Worm (Caenorhabditis elegans) whole organism, L4/young adult: ENCODE measurements around the gene F56C3.1.

Source experiments
- W03F9.2 ChIP-seq: fragments of 150-350 bp; optimal IDR thresholded peaks from 2 replicates; lab custom pipeline; 2014; ENCODE audit warnings: missing biosample characterization, missing genetic modification characterization
- dao-5 ChIP-seq: sonication (generic microtip); optimal IDR thresholded peaks from 2 replicates; lab custom pipeline; 2016; ENCODE audit warnings: missing genotype, missing genetic modification characterization, moderate library complexity, missing compliant biosample characterization
- him-1 ChIP-seq: sonication (generic microtip); optimal IDR thresholded peaks from 2 replicates; lab custom pipeline; 2016; ENCODE audit warnings: missing genotype, missing genetic modification reagents, missing genetic modification characterization, missing compliant biosample characterization

The F56C3.1 gene

DNA sequence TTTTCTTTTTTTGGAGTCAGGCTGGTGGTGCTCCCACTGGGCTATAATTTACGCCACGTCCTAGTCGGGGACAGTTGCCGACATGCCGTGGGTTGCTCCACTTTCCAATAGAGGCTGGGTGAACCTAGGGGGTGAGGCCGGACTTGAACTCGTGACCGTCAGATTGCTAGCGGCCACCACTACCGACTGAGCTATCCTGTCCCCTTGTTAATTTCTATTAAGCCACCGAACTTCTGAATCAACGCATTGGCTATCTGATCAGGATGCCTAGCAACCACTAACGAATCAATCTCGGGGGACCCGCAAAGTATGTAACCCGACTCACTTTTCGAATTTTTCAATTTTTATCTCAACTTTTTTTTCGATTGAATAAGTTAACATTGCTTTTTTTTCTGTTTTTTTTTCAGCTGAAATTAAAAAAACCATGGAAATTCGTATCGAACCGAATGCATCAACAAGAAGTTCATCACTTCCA is at the start of gene F56C3.1:
Gene F56C3.1 (plus strand): TSS at position 425 of the 475 bp plus-strand sequence.
- TF ChIP-seq him-1 (tag; lab: Kevin White, UChicago), result no peak
- no peak for TF ChIP-seq W03F9.2
- TF ChIP-seq dao-5 (tag; lab: Kevin White, UChicago), result no peak

ce11 chrX:1337834-1338233 is 49.3 kb upstream of the F56C3.1 start:
- TF ChIP-seq dao-5 (tag; lab: Kevin White, UChicago) (no peak), W03F9.2 (no peak)

DNA sequence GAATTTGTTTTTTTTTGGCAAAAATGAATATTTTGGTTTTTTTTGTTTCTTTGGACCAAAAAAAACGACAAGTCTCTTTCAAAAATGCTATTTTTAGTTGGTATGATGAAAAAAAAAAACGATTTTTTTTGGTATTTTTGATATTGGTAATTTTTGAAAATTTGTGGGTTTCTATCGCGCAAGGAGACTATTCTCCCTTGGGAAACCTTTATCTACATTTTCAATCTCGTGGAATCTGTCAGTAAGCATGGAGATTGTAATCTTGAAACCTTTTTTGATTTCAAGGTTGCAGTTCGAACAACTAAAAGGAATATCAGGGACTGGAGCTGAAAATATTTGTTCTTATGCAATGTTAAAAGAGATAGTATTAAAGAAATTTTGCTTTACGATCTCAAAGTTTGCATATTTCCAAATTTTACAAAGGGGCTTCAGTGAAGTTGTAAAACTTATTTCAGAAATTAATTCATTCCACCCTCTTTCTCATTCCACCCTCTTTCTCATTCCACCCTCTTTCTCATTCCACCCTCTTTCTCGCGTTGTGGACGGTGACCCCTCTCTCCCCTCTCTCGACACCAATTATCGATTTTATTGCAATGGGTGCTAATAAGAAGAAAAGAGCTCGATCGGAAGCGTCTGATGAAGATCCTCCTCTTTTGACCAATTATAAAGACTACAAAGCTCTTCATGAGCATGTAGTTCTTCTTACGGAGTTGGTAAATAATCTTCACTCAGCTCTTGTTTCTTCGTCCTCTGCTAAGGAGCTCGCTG is 48.0 kb upstream of the F56C3.1 start:
- TF ChIP-seq dao-5 (tag; lab: Kevin White, UChicago) (no peak), W03F9.2 (no peak), him-1 (tag; lab: Kevin White, UChicago) (no peak)

ce11 chrX:1344321-1344720 is 42.8 kb upstream of the F56C3.1 start, which contains the start of gene ins-39:
Gene ins-39 (minus strand): TSS chrX:1344421.
- TF ChIP-seq W03F9.2, result no peak
- TF ChIP-seq him-1 (tag; lab: Kevin White, UChicago), result no peak
- no peak for TF ChIP-seq dao-5 (tag; lab: Kevin White, UChicago)

ce11 chrX:1344818-1345217 is 42.3 kb upstream of the F56C3.1 start:
- TF ChIP-seq dao-5 (tag; lab: Kevin White, UChicago) (peak; percentile 86), W03F9.2 (peak; percentile 96), him-1 (tag; lab: Kevin White, UChicago) (peak; percentile 98)

DNA sequence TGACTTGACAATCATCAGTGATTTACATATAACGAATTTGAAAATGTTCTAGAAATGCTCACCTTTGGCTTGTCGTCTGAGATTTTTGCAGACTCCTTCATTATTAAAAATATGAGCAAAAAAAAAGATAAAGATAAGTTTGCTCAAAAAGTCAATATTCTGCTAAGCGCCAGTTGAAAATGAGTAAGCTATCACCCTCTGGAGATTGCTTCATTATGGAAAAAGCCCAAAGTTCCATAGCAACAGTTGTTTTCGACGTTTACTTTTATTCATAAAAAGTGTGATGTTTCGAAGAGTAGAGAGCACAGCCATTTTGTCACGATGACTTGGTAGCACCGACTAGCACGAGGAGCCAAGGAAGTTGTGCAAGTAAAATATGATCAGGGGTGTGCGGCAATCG is 28.8 kb upstream of the F56C3.1 start, which contains the start of gene F56C3.3:
Gene F56C3.3 (minus strand): TSS at position 101 of the 400 bp plus-strand sequence.
- TF ChIP-seq him-1 (tag; lab: Kevin White, UChicago) (no peak), dao-5 (tag; lab: Kevin White, UChicago) (no peak), W03F9.2 (no peak)

DNA sequence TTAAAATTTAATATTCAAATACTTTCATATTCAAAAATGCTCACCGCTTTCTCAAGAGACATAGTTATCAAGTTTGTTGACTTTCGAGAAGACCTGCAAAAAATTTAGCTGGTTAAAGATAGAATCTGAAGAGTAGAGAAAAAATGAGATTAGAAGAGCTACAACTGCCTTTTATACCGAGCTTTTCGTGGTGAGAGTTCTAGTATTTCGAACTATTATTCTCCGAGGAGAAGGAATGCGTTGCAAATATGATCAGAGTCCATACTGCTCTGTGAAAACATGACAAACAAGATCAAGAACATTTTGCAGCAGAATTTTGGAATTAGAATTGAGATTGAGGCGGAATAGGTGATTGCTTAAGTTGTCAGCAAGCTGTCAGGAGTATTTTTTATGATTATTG is 26.5 kb upstream of the F56C3.1 start, which contains the start of gene F56C3.4:
Gene F56C3.4 (minus strand): TSS at position 101 of the 400 bp plus-strand sequence.
- no peak for TF ChIP-seq him-1 (tag; lab: Kevin White, UChicago)

ce11 chrX:1367416-1367815 is 19.7 kb upstream of the F56C3.1 start, which contains the start of gene dgn-2:
Gene dgn-2 (minus strand): TSS chrX:1367516.
- TF ChIP-seq him-1 (tag; lab: Kevin White, UChicago) (no peak), dao-5 (tag; lab: Kevin White, UChicago) (no peak), W03F9.2 (no peak)

- no peak for TF ChIP-seq him-1 (tag; lab: Kevin White, UChicago)
- TF ChIP-seq W03F9.2, result no peak
- no peak for TF ChIP-seq dao-5 (tag; lab: Kevin White, UChicago)
Observed at ce11 chrX:1370736-1371281, 16.3 kb upstream of the F56C3.1 start, which contains the start of gene F56C3.7. Gene F56C3.7 (minus strand): TSS chrX:1370786.

DNA sequence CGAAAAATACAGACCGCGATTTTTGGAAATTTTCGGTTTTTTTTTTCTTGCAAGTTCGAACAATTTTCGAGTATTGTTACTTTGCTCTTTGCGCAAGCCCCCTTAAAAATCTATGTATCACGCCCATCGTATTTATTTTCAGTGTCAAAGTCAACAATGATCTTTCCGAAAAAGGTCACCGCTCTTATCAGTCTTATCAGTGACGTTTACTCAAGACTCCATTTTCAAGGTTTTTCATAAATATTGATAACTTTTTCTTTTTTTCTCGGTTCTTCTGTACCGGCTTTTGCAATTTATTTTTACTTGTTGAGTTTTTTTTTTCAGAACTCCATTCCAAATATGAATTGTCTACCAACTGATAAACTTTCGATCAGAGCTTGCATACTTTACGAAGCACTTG is 15.4 kb upstream of the F56C3.1 start, which contains the start of gene fbxa-190:
Gene fbxa-190 (plus strand): TSS at position 325 of the 400 bp plus-strand sequence.
- TF ChIP-seq W03F9.2 (no peak), him-1 (tag; lab: Kevin White, UChicago) (no peak), dao-5 (tag; lab: Kevin White, UChicago) (no peak)

ce11 chrX:1372464-1372863 is 14.7 kb upstream of the F56C3.1 start:
- no peak for TF ChIP-seq W03F9.2
- TF ChIP-seq him-1 (tag; lab: Kevin White, UChicago), result no peak
- no peak for TF ChIP-seq dao-5 (tag; lab: Kevin White, UChicago)

DNA sequence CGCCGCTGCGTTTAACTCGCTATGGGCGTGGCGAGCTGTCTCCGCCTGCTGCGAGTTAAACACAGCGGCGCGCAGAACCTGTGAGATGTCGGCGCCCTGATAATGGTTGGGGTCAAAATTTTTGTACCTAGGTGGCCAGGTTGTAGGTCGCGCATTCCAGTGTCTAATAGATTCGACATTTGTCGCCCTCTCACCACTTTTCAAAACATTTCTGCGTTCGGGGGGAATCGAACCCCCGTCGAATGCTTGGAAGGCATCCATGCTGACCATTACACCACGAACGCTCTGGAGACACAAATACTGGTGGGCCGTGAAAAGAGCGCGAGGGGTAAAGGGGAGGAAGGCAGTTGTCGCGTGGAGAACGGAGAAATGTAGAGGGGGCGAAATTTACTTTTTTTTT is 7.7 kb upstream of the F56C3.1 start:
- TF ChIP-seq him-1 (tag; lab: Kevin White, UChicago) (no peak), W03F9.2 (peak; percentile 21), dao-5 (tag; lab: Kevin White, UChicago) (peak; percentile 81)

DNA sequence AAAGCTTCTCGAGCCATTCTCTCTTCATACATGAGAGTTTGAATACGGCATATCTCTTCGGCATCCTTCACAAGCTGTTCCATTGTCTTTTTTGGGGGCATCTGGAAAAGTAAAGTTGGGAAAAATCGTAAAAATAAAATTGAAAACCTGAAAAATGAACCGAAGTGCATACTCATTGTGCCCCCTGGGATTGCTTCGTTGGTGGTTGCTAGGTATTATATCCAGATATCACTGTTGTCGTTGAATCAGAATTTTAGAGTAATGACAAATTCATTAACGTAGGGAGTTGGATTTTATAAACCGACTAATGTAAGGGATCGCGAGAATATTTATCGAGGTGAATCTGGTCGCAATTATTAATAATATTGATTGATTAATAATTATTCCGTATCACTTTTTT is 5.6 kb upstream of the F56C3.1 start, which contains the start of gene F56C3.10:
Gene F56C3.10 (minus strand): TSS at position 101 of the 400 bp plus-strand sequence.
- TF ChIP-seq dao-5 (tag; lab: Kevin White, UChicago), result no peak
- TF ChIP-seq him-1 (tag; lab: Kevin White, UChicago), result no peak
- no peak for TF ChIP-seq W03F9.2

DNA sequence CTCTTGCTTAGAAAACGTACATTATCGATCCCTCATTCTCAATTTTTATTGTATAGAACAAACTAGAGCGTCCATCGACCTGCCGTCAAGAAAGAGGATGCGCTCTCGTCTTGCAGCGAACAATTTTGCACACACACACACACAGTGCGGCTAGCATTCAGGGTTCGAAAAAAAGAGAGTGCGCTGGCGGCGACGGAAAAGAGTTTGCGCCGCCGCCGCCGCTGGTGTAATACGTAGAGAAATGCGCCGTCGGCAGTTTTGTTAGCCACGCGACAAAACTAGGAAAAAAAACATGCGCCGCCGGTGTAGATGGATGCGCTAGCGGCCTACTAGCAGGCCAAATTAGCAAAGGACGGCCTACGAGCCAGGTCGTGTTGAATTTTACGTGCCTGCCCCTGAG is 3.6 kb upstream of the F56C3.1 start:
- TF ChIP-seq dao-5 (tag; lab: Kevin White, UChicago), result no peak
- no peak for TF ChIP-seq him-1 (tag; lab: Kevin White, UChicago)
- no peak for TF ChIP-seq W03F9.2
